Fruit fly (Drosophila melanogaster) whole organism, embryonic: ENCODE data around the gene Wdr62.

Experiments
- Atf6 ChIP-seq: fragments of 200-800 bp; sonication (Bioruptor generic); IDR thresholded peaks from 2 replicates; pipeline ENCODE4 v1.3.6; 2022; ENCODE audit warnings: missing biosample characterization, missing genetic modification characterization
- Blimp-1 ChIP-seq: fragments of 200-800 bp; sonication (Bioruptor generic); optimal IDR thresholded peaks from 3 replicates; lab custom pipeline; 2018; ENCODE audit warnings: missing biosample characterization, missing genetic modification characterization, mild to moderate bottlenecking, moderate library complexity, missing genetic modification reagents
- CG10979 ChIP-seq: fragments of 200-800 bp; sonication (Bioruptor generic); optimal IDR thresholded peaks from 2 replicates; lab custom pipeline; 2018; ENCODE audit warnings: missing biosample characterization, mild to moderate bottlenecking, missing genetic modification characterization, moderate library complexity
- CG15601 ChIP-seq: fragments of 200-800 bp; sonication (Bioruptor generic); optimal IDR thresholded peaks from 3 replicates; lab custom pipeline; 2019; ENCODE audit warnings: missing biosample characterization, mild to moderate bottlenecking, missing genetic modification characterization, moderate library complexity
- CG17359 ChIP-seq: fragments of 200-800 bp; sonication (Bioruptor generic); optimal IDR thresholded peaks from 3 replicates; lab custom pipeline; 2018; ENCODE audit warnings: missing biosample characterization, mild to moderate bottlenecking, missing genetic modification characterization, moderate library complexity
- CG17361 ChIP-seq: fragments of 200-800 bp; sonication (Bioruptor generic); IDR thresholded peaks from 3 replicates; pipeline ENCODE4 v1.3.6; 2022; ENCODE audit warnings: missing biosample characterization, missing genetic modification characterization
- CG17829 ChIP-seq: fragments of 200-800 bp; optimal IDR thresholded peaks from 2 replicates; lab custom pipeline; 2019; ENCODE audit warnings: missing biosample characterization, mild to moderate bottlenecking, missing genetic modification characterization, moderate library complexity
- CG2875 ChIP-seq: fragments of 200-800 bp; sonication (Bioruptor generic); optimal IDR thresholded peaks from 2 replicates; lab custom pipeline; 2017; ENCODE audit warnings: missing biosample characterization, mild to moderate bottlenecking, missing genetic modification characterization, missing genetic modification reagents
- CG31441 ChIP-seq: fragments of 200-800 bp; sonication (Bioruptor generic); IDR thresholded peaks from 2 replicates; pipeline ENCODE4 v1.3.6; 2022; ENCODE audit warnings: missing biosample characterization, missing genetic modification characterization
- CG34422 ChIP-seq: fragments of 200-800 bp; sonication (Bioruptor generic); IDR thresholded peaks from 3 replicates; pipeline ENCODE4 v1.3.6; 2022; ENCODE audit warnings: missing biosample characterization, missing genetic modification characterization
- CG3726 ChIP-seq: fragments of 200-800 bp; sonication (Bioruptor generic); IDR thresholded peaks from 3 replicates; pipeline ENCODE4, ENCODE4 v1.3.6; 2022; ENCODE audit warnings: missing biosample characterization, missing genetic modification characterization
- CG4820 ChIP-seq: fragments of 200-800 bp; sonication (Bioruptor generic); optimal IDR thresholded peaks from 3 replicates; lab custom pipeline; 2016; ENCODE audit warnings: missing biosample characterization, missing genetic modification characterization
- CG6689 ChIP-seq: fragments of 200-800 bp; sonication (Bioruptor generic); IDR thresholded peaks from 2 replicates; pipeline ENCODE4 v1.3.6; 2022; ENCODE audit warnings: missing biosample characterization, missing genetic modification characterization
- CG7357 ChIP-seq: fragments of 200-800 bp; sonication (Bioruptor generic); IDR thresholded peaks from 3 replicates; pipeline ENCODE4 v1.3.6; 2022; ENCODE audit warnings: missing biosample characterization, missing genetic modification characterization
- CG7786 ChIP-seq: fragments of 200-800 bp; sonication (Bioruptor generic); optimal IDR thresholded peaks from 2 replicates; lab custom pipeline; 2016; ENCODE audit warnings: missing biosample characterization, missing genetic modification characterization
- CG8388 ChIP-seq: fragments of 200-800 bp; sonication (Bioruptor generic); optimal IDR thresholded peaks from 2 replicates; lab custom pipeline; 2019; ENCODE audit warnings: missing biosample characterization, mild to moderate bottlenecking, missing genetic modification characterization, moderate library complexity
- CG9437 ChIP-seq: fragments of 200-800 bp; sonication (Bioruptor generic); optimal IDR thresholded peaks from 2 replicates; lab custom pipeline; 2018; ENCODE audit warnings: missing biosample characterization, mild to moderate bottlenecking, missing genetic modification characterization
- CG9727 ChIP-seq: fragments of 200-800 bp; sonication (Bioruptor generic); optimal IDR thresholded peaks from 3 replicates; lab custom pipeline; 2017; ENCODE audit warnings: missing biosample characterization, mild to moderate bottlenecking, missing genetic modification characterization
- Chrac-16 ChIP-seq: fragments of 200-800 bp; sonication (Bioruptor generic); optimal IDR thresholded peaks from 3 replicates; lab custom pipeline; 2016; ENCODE audit warnings: missing biosample characterization, missing genetic modification characterization
- Dfd ChIP-seq, 2 experiments: fragments of >200 bp; optimal IDR thresholded peaks; 2 replicates each; lab custom pipeline; 2017; ENCODE audit warnings: missing biosample characterization in 2 of 2, missing genetic modification characterization in 2 of 2
- E2f1 ChIP-seq: fragments of 200-800 bp; sonication (Bioruptor generic); IDR thresholded peaks from 2 replicates; pipeline ENCODE4 v1.3.6; 2022; ENCODE audit warnings: missing biosample characterization, missing genetic modification characterization
- ERR ChIP-seq: fragments of 200-800 bp; sonication (Bioruptor generic); optimal IDR thresholded peaks from 2 replicates; lab custom pipeline; 2016; ENCODE audit warnings: missing biosample characterization, missing genetic modification characterization
- HLH54F ChIP-seq: fragments of 200-800 bp; sonication (Bioruptor generic); optimal IDR thresholded peaks from 3 replicates; lab custom pipeline; 2016; ENCODE audit warnings: missing biosample characterization, missing genetic modification characterization
- Sin3A ChIP-seq: fragments of >200 bp; optimal IDR thresholded peaks from 2 replicates; lab custom pipeline; 2018
- Six4 ChIP-seq: fragments of 200-800 bp; sonication (Bioruptor generic); optimal IDR thresholded peaks from 2 replicates; lab custom pipeline; 2016; ENCODE audit warnings: missing biosample characterization, missing genetic modification characterization
- Sox100B ChIP-seq: fragments of 200-800 bp; sonication (Bioruptor generic); optimal IDR thresholded peaks from 3 replicates; lab custom pipeline; 2018; ENCODE audit warnings: missing biosample characterization, mild to moderate bottlenecking, missing genetic modification characterization
- Ssrp ChIP-seq: fragments of 200-800 bp; sonication (Bioruptor generic); optimal IDR thresholded peaks from 2 replicates; lab custom pipeline; 2018; ENCODE audit warnings: missing biosample characterization, mild to moderate bottlenecking, missing genetic modification characterization, moderate library complexity
- bsh ChIP-seq, 2 experiments: fragments of 200-800 bp; sonication (Bioruptor generic); optimal IDR thresholded peaks; 2 replicates each; lab custom pipeline; 2017 to 2018; ENCODE audit warnings: mild to moderate bottlenecking in 2 of 2, missing biosample characterization in 2 of 2, missing genetic modification characterization in 2 of 2, moderate library complexity in 1 of 2
- crol ChIP-seq: fragments of 200-800 bp; sonication (Bioruptor generic); IDR thresholded peaks from 2 replicates; pipeline ENCODE4 v1.3.6; 2022; ENCODE audit warnings: missing biosample characterization, missing genetic modification characterization
- dimm ChIP-seq: fragments of 200-800 bp; sonication (Bioruptor generic); IDR thresholded peaks from 2 replicates; pipeline ENCODE4 v1.3.6; 2022; ENCODE audit warnings: missing biosample characterization, missing genetic modification characterization
- dmrt99B ChIP-seq: fragments of 200-800 bp; sonication (Bioruptor generic); optimal IDR thresholded peaks from 2 replicates; lab custom pipeline; 2018; ENCODE audit warnings: missing biosample characterization, mild to moderate bottlenecking, missing genetic modification characterization, moderate library complexity
- gcm ChIP-seq: fragments of 200-800 bp; sonication (Bioruptor generic); optimal IDR thresholded peaks from 2 replicates; lab custom pipeline; 2019; ENCODE audit warnings: missing biosample characterization, mild to moderate bottlenecking, missing genetic modification characterization, moderate library complexity
- gsb-n ChIP-seq: fragments of 200-800 bp; sonication (Bioruptor generic); optimal IDR thresholded peaks from 3 replicates; lab custom pipeline; 2018; ENCODE audit warnings: missing biosample characterization, mild to moderate bottlenecking, missing genetic modification characterization
- h ChIP-seq: fragments of >200 bp; optimal IDR thresholded peaks from 2 replicates; lab custom pipeline; 2017
- ind ChIP-seq: fragments of 200-800 bp; sonication (Bioruptor generic); optimal IDR thresholded peaks from 3 replicates; lab custom pipeline; 2016; ENCODE audit warnings: missing biosample characterization, missing genetic modification characterization
- ken ChIP-seq: fragments of 200-800 bp; sonication (Bioruptor generic); IDR thresholded peaks from 3 replicates; pipeline ENCODE4 v1.3.6; 2022; ENCODE audit warnings: missing biosample characterization, missing genetic modification characterization
- knrl ChIP-seq: fragments of 200-800 bp; sonication (Bioruptor generic); IDR thresholded peaks from 3 replicates; pipeline ENCODE4 v1.3.6; 2022; ENCODE audit warnings: missing biosample characterization, missing genetic modification characterization; ENCODE audit not compliant: partially characterized antibody
- mam ChIP-seq: fragments of 200-800 bp; sonication (Bioruptor generic); optimal IDR thresholded peaks from 3 replicates; lab custom pipeline; 2016; ENCODE audit warnings: missing biosample characterization, missing genetic modification characterization
- oc ChIP-seq: fragments of 200-800 bp; sonication (Bioruptor generic); optimal IDR thresholded peaks from 2 replicates; lab custom pipeline; 2018; ENCODE audit warnings: missing biosample characterization, mild to moderate bottlenecking, missing genetic modification characterization, moderate library complexity
- pan ChIP-seq, 4 experiments: fragments of >200 bp in 3 of 4; fragments of 200-800 bp in 1 of 4; sonication (Bioruptor generic) in 1 of 4; optimal IDR thresholded peaks in 3 of 4; IDR thresholded peaks in 1 of 4; 2 replicates each; pipeline versions ENCODE4 v1.3.6 to Lab custom; 2017 to 2022; ENCODE audit warnings: missing biosample characterization in 2 of 4, missing genetic modification characterization in 2 of 4, mixed read lengths in 1 of 4
- phol ChIP-seq: fragments of 200-800 bp; sonication (Bioruptor generic); optimal IDR thresholded peaks from 3 replicates; lab custom pipeline; 2018; ENCODE audit warnings: missing biosample characterization, mild to moderate bottlenecking, missing genetic modification characterization, moderate library complexity
- pros ChIP-seq: fragments of 200-800 bp; sonication (Bioruptor generic); optimal IDR thresholded peaks from 3 replicates; lab custom pipeline; 2019; ENCODE audit warnings: missing biosample characterization, mild to moderate bottlenecking, missing genetic modification characterization, moderate library complexity
- sens ChIP-seq: fragments of 200-800 bp; sonication (Bioruptor generic); peaks from one replicate; lab custom pipeline; 2016; ENCODE audit warnings: missing biosample characterization, missing genetic modification characterization
- shn ChIP-seq: fragments of 200-800 bp; sonication (Bioruptor generic); optimal IDR thresholded peaks from 3 replicates; lab custom pipeline; 2016; ENCODE audit warnings: missing biosample characterization, missing genetic modification characterization
- slbo ChIP-seq: fragments of 200-800 bp; sonication (Bioruptor generic); IDR thresholded peaks from 2 replicates; pipeline ENCODE4 v1.3.6; 2022; ENCODE audit warnings: missing biosample characterization, missing genetic modification characterization
- sr ChIP-seq: fragments of 200-800 bp; sonication (Bioruptor generic); IDR thresholded peaks from 3 replicates; pipeline ENCODE4 v1.3.6; 2022; ENCODE audit warnings: missing biosample characterization, missing genetic modification characterization
- vvl ChIP-seq: fragments of 200-800 bp; sonication (Bioruptor generic); IDR thresholded peaks from 2 replicates; pipeline ENCODE4 v1.3.6; 2022; ENCODE audit warnings: missing biosample characterization, missing genetic modification characterization
- wor ChIP-seq: fragments of 200-800 bp; sonication (Bioruptor generic); IDR thresholded peaks from 2 replicates; pipeline ENCODE4 v1.3.6; 2022; ENCODE audit warnings: missing biosample characterization, missing genetic modification characterization

The Wdr62 gene

DNA sequence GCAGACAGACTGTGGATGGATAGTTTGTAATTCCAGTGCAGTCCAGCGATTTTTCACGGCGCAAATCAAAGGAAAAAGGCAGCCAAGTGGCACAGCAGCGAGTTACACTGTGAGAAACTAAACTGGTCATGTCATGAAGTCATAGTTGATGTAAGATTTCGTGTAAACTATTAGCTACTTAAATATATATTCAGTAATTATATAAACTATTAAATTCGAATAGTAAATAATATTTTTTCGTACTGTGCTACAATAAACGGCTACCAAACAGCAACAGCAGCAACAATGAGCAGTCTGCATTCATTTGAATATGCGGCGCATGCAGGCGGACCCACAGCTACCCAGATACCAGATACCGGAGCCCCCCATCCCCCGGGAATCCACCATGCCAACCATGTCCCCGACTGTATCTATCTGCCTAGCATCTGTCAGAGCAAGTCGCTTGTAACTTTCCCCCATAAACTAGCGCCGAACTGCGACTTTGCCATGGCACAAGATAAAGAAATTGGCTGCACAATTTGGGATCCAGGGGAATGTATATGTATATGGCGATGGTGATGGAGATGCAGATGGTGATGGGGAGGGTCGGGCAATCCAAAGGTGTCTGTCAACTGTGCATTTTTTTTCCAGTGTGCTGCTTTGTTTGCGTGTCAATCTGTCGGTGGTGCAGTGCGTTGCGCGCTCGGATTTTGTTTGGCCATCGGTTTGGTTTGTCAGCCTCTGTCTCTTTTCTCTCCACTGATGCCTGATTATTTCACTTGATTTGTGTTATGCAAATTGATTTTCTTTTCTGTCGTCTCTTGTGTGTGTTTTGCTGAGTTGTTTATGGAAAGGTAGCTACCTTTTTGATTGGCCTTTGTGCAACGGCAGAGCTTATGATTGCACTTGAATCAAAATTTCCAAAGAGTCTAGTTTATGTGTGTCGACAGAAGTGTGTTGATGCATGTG, 41.8 kb downstream of the Wdr62 start (continued):
- TF ChIP-seq oc (tag; lab: Kevin White, UChicago) (peak; percentile 11), Blimp-1 (GFP tag; lab: Kevin White, UChicago) (peak; percentile 54), wor (GFP tag; lab: Robert Waterston, UW) (no peak), vvl (GFP tag; lab: Robert Waterston, UW) (peak; percentile 54; the same call in 1 of the 2 replicates), gcm (GFP tag; lab: Kevin White, UChicago) (peak; percentile 62), h (lab: Kevin White, UChicago) (no peak), CG17361 (GFP tag; lab: Robert Waterston, UW) (peak; percentile 57; the same call in 1 of the 3 replicates), dmrt99B (tag; lab: Kevin White, UChicago) (peak; percentile 59), CG17829 (peak; percentile 8), CG9727 (GFP tag; lab: Kevin White, UChicago) (no peak), CG17359 (peak; percentile 55), CG8388 (peak; percentile 6), Sin3A (no peak), CG31441 (peak; percentile 58), Six4 (peak; percentile 27), CG10979 (tag; lab: Kevin White, UChicago) (peak; percentile 40), pros (GFP tag; lab: Kevin White, UChicago) (peak; percentile 26), slbo (GFP tag; lab: Robert Waterston, UW) (peak; percentile 17; the same call in 1 of the 2 replicates), sens (GFP tag; lab: Kevin White, UChicago) (peak; percentile 29), CG7786 (no peak), phol (tag; lab: Kevin White, UChicago) (peak; percentile 51), mam (no peak), CG6689 (GFP tag; lab: Robert Waterston, UW) (peak; percentile 46; the same call in 1 of the 2 replicates), sr (0 out of 3 replicates have a peak, but pooled peaks have one; percentile 1), bsh (GFP tag; optimal IDR thresholded peaks at IDR 0.05; lab: Kevin White, UChicago) (peak; percentile 3 to 7), Atf6 (GFP tag; lab: Robert Waterston, UW) (no peak), Chrac-16 (GFP tag; lab: Kevin White, UChicago) (no peak), pan (optimal IDR thresholded peaks at IDR 0.05; lab: Kevin White, UChicago) (no peak), pan (GFP tag; optimal IDR thresholded peaks at IDR 0.05 in 1 of 2, IDR thresholded peaks at IDR 0.05 in 1 of 2) (peak in 1 of 2 experiments; percentile 54), Ssrp (peak; percentile 7), ind (GFP tag; lab: Kevin White, UChicago) (peak; percentile 5), CG7357 (GFP tag; lab: Robert Waterston, UW) (0 out of 3 replicates have a peak, but pooled peaks have one; percentile 20), ERR (no peak), shn (GFP tag; lab: Kevin White, UChicago) (no peak), HLH54F (no peak), CG34422 (0 out of 3 replicates have a peak, but pooled peaks have one; percentile 28), Sox100B (GFP tag; lab: Kevin White, UChicago) (peak; percentile 26), CG15601 (no peak), Dfd (GFP tag; optimal IDR thresholded peaks at IDR 0.05; lab: Kevin White, UChicago) (no peak), CG4820 (GFP tag; lab: Kevin White, UChicago) (peak; percentile 17), CG2875 (GFP tag; lab: Kevin White, UChicago) (peak; percentile 7), CG9437 (GFP tag; lab: Kevin White, UChicago) (no peak), ken (GFP tag; lab: Robert Waterston, UW) (peak; percentile 60; the same call in 2 of the 3 replicates), knrl (GFP tag; lab: Robert Waterston, UW) (no peak), crol (GFP tag; lab: Robert Waterston, UW) (peak; percentile 37; the same call in 1 of the 2 replicates), gsb-n (tag; lab: Kevin White, UChicago) (no peak), CG3726 (GFP tag; lab: Robert Waterston, UW) (no peak), dimm (GFP tag; lab: Robert Waterston, UW) (no peak), E2f1 (GFP tag; lab: Robert Waterston, UW) (peak; percentile 36; the same call in 1 of the 2 replicates)
